Worm (Caenorhabditis elegans) whole organism, mixed stage, embryonic: ENCODE measurements around the gene C30H6.8.

Source experiments
- M03D4.4 ChIP-seq: sonication (generic microtip); optimal IDR thresholded peaks from 2 replicates; lab custom pipeline; 2017; ENCODE audit warnings: mild to moderate bottlenecking, missing genetic modification characterization, missing compliant biosample characterization
- ces-1 ChIP-seq: fragments of 150-350 bp; optimal IDR thresholded peaks from 2 replicates; lab custom pipeline; 2014; ENCODE audit warnings: missing biosample characterization, missing genetic modification reagents, missing genetic modification characterization
- lin-13 ChIP-seq: fragments of 150-350 bp; optimal IDR thresholded peaks from 2 replicates; lab custom pipeline; 2014; ENCODE audit warnings: missing biosample characterization, missing genetic modification characterization
- lsy-2 ChIP-seq: fragments of 150-350 bp; optimal IDR thresholded peaks from 2 replicates; lab custom pipeline; 2014; ENCODE audit warnings: missing biosample characterization, missing genetic modification characterization
- nhr-12 ChIP-seq: fragments of 150-350 bp; optimal IDR thresholded peaks from 2 replicates; lab custom pipeline; 2014; ENCODE audit warnings: missing biosample characterization, missing genetic modification characterization
- nhr-237 ChIP-seq: fragments of 150-350 bp; optimal IDR thresholded peaks from 2 replicates; lab custom pipeline; 2014; ENCODE audit warnings: missing biosample characterization, missing genetic modification characterization
- snpc-4 ChIP-seq: fragments of 150-350 bp; optimal IDR thresholded peaks from 2 replicates; lab custom pipeline; 2014; ENCODE audit warnings: missing biosample characterization, missing genetic modification characterization
- sptf-1 ChIP-seq: sonication (generic microtip); optimal IDR thresholded peaks from 2 replicates; lab custom pipeline; 2017; ENCODE audit warnings: mild to moderate bottlenecking, missing genetic modification characterization, moderate library complexity, missing compliant biosample characterization
- unc-62 ChIP-seq: fragments of 150-350 bp; optimal IDR thresholded peaks from 2 replicates; lab custom pipeline; 2014; ENCODE audit warnings: missing biosample characterization, missing genetic modification reagents, missing genetic modification characterization
- ztf-11 ChIP-seq: fragments of 150-350 bp; optimal IDR thresholded peaks from 2 replicates; lab custom pipeline; 2014; ENCODE audit warnings: missing biosample characterization, missing genetic modification characterization

- TF ChIP-seq M03D4.4 (tag; lab: Kevin White, UChicago) (no peak), lin-13 (tag; lab: Kevin White, UChicago) (no peak), snpc-4 (tag; lab: Kevin White, UChicago) (no peak), ztf-11 (tag; lab: Kevin White, UChicago) (no peak), lsy-2 (tag; lab: Kevin White, UChicago) (no peak), unc-62 (no peak), nhr-12 (no peak), nhr-237 (tag; lab: Kevin White, UChicago) (no peak), ces-1 (GFP tag; lab: Kevin White, UChicago) (no peak), sptf-1 (tag; lab: Kevin White, UChicago) (no peak)
Measured at ce11 chrIV:17371469-17371868, 10.7 kb upstream of the C30H6.8 start, which contains the start of gene C30H6.5.
